Worm (Caenorhabditis elegans) whole organism, early embryonic: ENCODE measurements around the gene lin-14.

Source experiments
- ama-1 ChIP-seq: fragments of 150-350 bp; optimal IDR thresholded peaks from 2 replicates; lab custom pipeline; 2014
- hmbx-1 ChIP-seq: sonication (generic microtip); optimal IDR thresholded peaks from 2 replicates; lab custom pipeline; 2016; ENCODE audit warnings: mild to moderate bottlenecking, missing genetic modification characterization, missing compliant biosample characterization
- hmg-4 ChIP-seq: fragments of 200-800 bp; sonication (Bioruptor generic); optimal IDR thresholded peaks from 2 replicates; lab custom pipeline; 2018; ENCODE audit warnings: mild to moderate bottlenecking, missing genetic modification characterization, missing compliant biosample characterization

DNA sequence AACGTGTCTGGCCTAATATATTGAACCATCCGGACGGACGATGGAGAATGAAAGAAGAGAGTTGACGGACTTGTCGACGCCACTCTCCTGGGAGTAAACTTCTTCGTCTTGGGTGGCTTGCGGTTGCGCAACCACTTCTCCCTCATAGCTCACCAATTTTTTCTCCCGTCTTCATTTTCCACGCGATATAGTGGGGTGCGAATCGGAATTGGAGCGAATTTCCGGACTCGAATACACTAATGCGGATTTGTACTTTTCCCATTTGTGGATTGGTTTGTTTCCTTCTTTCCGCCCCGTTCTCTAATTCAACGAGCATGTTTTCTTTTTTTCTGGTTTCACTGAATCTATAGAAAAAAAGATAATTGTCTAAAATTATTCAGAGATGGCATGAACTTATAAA, 10.4 kb downstream of the lin-14 start:
- TF ChIP-seq hmg-4 (no peak), ama-1 (lab: Kevin White, UChicago) (no peak), hmbx-1 (tag; lab: Kevin White, UChicago) (no peak)
